Fruit fly (Drosophila melanogaster) whole organism, embryonic: ENCODE results near the gene Sgs5.

ENCODE experiments used
- Atf-2 ChIP-seq: fragments of 200-800 bp; sonication (Bioruptor generic); optimal IDR thresholded peaks from 2 replicates; lab custom pipeline; 2016; ENCODE audit warnings: missing biosample characterization, missing genetic modification characterization
- Atf3 ChIP-seq: fragments of 200-800 bp; sonication (Bioruptor generic); optimal IDR thresholded peaks from 3 replicates; lab custom pipeline; 2016; ENCODE audit warnings: missing biosample characterization, missing genetic modification characterization
- Awh ChIP-seq: fragments of 200-800 bp; sonication (Bioruptor generic); IDR thresholded peaks from 2 replicates; pipeline ENCODE4, ENCODE4 v1.3.6; 2022; ENCODE audit warnings: missing biosample characterization, missing genetic modification characterization
- B-H1 ChIP-seq: fragments of 200-800 bp; sonication (Bioruptor generic); IDR thresholded peaks from 3 replicates; pipeline ENCODE4 v1.3.6; 2022; ENCODE audit warnings: missing biosample characterization, missing genetic modification characterization
- Bdp1 ChIP-seq: fragments of 200-800 bp; sonication (Bioruptor generic); optimal IDR thresholded peaks from 3 replicates; lab custom pipeline; 2016; ENCODE audit warnings: missing biosample characterization, missing genetic modification characterization
- CG1024 ChIP-seq: fragments of 200-800 bp; sonication (Bioruptor generic); IDR thresholded peaks from 2 replicates; pipeline ENCODE4 v1.3.6; 2022; ENCODE audit warnings: missing biosample characterization, missing genetic modification characterization
- CG11695 ChIP-seq: fragments of 200-800 bp; sonication (Bioruptor generic); IDR thresholded peaks from 3 replicates; pipeline ENCODE4 v1.3.6; 2022; ENCODE audit warnings: missing biosample characterization, missing genetic modification characterization
- CG12659 ChIP-seq: fragments of 200-800 bp; sonication (Bioruptor generic); optimal IDR thresholded peaks from 3 replicates; lab custom pipeline; 2017; ENCODE audit warnings: mild to moderate bottlenecking, missing biosample characterization, missing genetic modification reagents, missing genetic modification characterization
- CG13624 ChIP-seq: fragments of 200-800 bp; sonication (Bioruptor generic); optimal IDR thresholded peaks from 2 replicates; lab custom pipeline; 2016; ENCODE audit warnings: missing biosample characterization, missing genetic modification characterization
- CG13775 ChIP-seq: fragments of 200-800 bp; sonication (Bioruptor generic); optimal IDR thresholded peaks from 3 replicates; lab custom pipeline; 2017; ENCODE audit warnings: missing biosample characterization, mild to moderate bottlenecking, missing genetic modification characterization
- CG1602 ChIP-seq: fragments of 200-800 bp; sonication (Bioruptor generic); optimal IDR thresholded peaks from 3 replicates; lab custom pipeline; 2016; ENCODE audit warnings: missing biosample characterization, missing genetic modification characterization
- CG17612 ChIP-seq: fragments of 200-800 bp; sonication (Bioruptor generic); IDR thresholded peaks from 2 replicates; pipeline ENCODE4 v1.3.6; 2022; ENCODE audit warnings: missing biosample characterization, missing genetic modification characterization
- CG17912 ChIP-seq: fragments of 200-800 bp; sonication (Bioruptor generic); optimal IDR thresholded peaks from 2 replicates; lab custom pipeline; 2018; ENCODE audit warnings: missing biosample characterization, mild to moderate bottlenecking, missing genetic modification characterization
- CG18011 ChIP-seq: fragments of 200-800 bp; sonication (Bioruptor generic); optimal IDR thresholded peaks from 2 replicates; lab custom pipeline; 2017; ENCODE audit warnings: missing biosample characterization, missing genetic modification characterization, mild to moderate bottlenecking, moderate library complexity, missing genotype
- CG18764 ChIP-seq: fragments of 200-800 bp; sonication (Bioruptor generic); optimal IDR thresholded peaks from 3 replicates; lab custom pipeline; 2016; ENCODE audit warnings: missing biosample characterization, missing genetic modification characterization
- CG31441 ChIP-seq: fragments of 200-800 bp; sonication (Bioruptor generic); IDR thresholded peaks from 2 replicates; pipeline ENCODE4 v1.3.6; 2022; ENCODE audit warnings: missing biosample characterization, missing genetic modification characterization
- CG34422 ChIP-seq: fragments of 200-800 bp; sonication (Bioruptor generic); IDR thresholded peaks from 3 replicates; pipeline ENCODE4 v1.3.6; 2022; ENCODE audit warnings: missing biosample characterization, missing genetic modification characterization
- CG4424 ChIP-seq: fragments of 200-800 bp; sonication (Bioruptor generic); optimal IDR thresholded peaks from 3 replicates; lab custom pipeline; 2016; ENCODE audit warnings: missing biosample characterization, missing genetic modification characterization
- CG4730 ChIP-seq: fragments of 200-800 bp; sonication (Bioruptor generic); IDR thresholded peaks from 2 replicates; pipeline ENCODE4 v1.3.6; 2022; ENCODE audit warnings: missing biosample characterization, missing genetic modification characterization
- CG5953 ChIP-seq: fragments of 200-800 bp; sonication (Bioruptor generic); IDR thresholded peaks from 2 replicates; pipeline ENCODE4 v1.3.6; 2022; ENCODE audit warnings: missing biosample characterization, missing genetic modification characterization
- CG6765 ChIP-seq: fragments of 200-800 bp; sonication (Bioruptor generic); optimal IDR thresholded peaks from 3 replicates; lab custom pipeline; 2017; ENCODE audit warnings: missing biosample characterization, mild to moderate bottlenecking, missing genetic modification characterization
- CG7928 ChIP-seq: fragments of 200-800 bp; sonication (Bioruptor generic); optimal IDR thresholded peaks from 2 replicates; lab custom pipeline; 2017; ENCODE audit warnings: missing biosample characterization, mild to moderate bottlenecking, missing genetic modification characterization
- D19A ChIP-seq: fragments of 200-800 bp; optimal IDR thresholded peaks from 3 replicates; lab custom pipeline; 2019; ENCODE audit warnings: missing biosample characterization, mild to moderate bottlenecking, missing genetic modification characterization, moderate library complexity
- Dip2 ChIP-seq: fragments of 200-800 bp; sonication (Bioruptor generic); IDR thresholded peaks from 2 replicates; pipeline ENCODE4 v1.3.6; 2022; ENCODE audit warnings: missing biosample characterization, missing genetic modification characterization
- Doc3 ChIP-seq: fragments of 200-800 bp; sonication (Bioruptor generic); IDR thresholded peaks from 3 replicates; pipeline ENCODE4 v1.3.6; 2022; ENCODE audit warnings: missing biosample characterization, missing genetic modification characterization; ENCODE audit not compliant: partially characterized antibody
- Jarid2 ChIP-seq: fragments of 200-800 bp; sonication (Bioruptor generic); optimal IDR thresholded peaks from 3 replicates; lab custom pipeline; 2017; ENCODE audit warnings: mild to moderate bottlenecking, missing biosample characterization, missing genetic modification reagents, missing genetic modification characterization
- Lhr ChIP-seq: fragments of 200-800 bp; sonication (Bioruptor generic); optimal IDR thresholded peaks from 3 replicates; lab custom pipeline; 2017; ENCODE audit warnings: mild to moderate bottlenecking, missing biosample characterization, missing genetic modification reagents, missing genetic modification characterization
- NfI ChIP-seq: fragments of 200-800 bp; sonication (Bioruptor generic); optimal IDR thresholded peaks from 3 replicates; lab custom pipeline; 2018; ENCODE audit warnings: missing biosample characterization, mild to moderate bottlenecking, missing genetic modification characterization, moderate library complexity
- Spps ChIP-seq: fragments of 200-800 bp; sonication (Bioruptor generic); optimal IDR thresholded peaks from 2 replicates; lab custom pipeline; 2018; ENCODE audit warnings: missing biosample characterization, mild to moderate bottlenecking, missing genetic modification characterization
- TFAM ChIP-seq: fragments of 200-800 bp; sonication (Bioruptor generic); optimal IDR thresholded peaks from 2 replicates; lab custom pipeline; 2017; ENCODE audit warnings: missing biosample characterization, missing genetic modification characterization, inconsistent platforms
- ap ChIP-seq: fragments of 200-800 bp; sonication (Bioruptor generic); IDR thresholded peaks from 2 replicates; pipeline ENCODE4 v1.3.6; 2022; ENCODE audit warnings: missing biosample characterization, missing genetic modification characterization
- bbx ChIP-seq: fragments of 200-800 bp; sonication (Bioruptor generic); IDR thresholded peaks from 2 replicates; pipeline ENCODE4 v1.3.6; 2022; ENCODE audit warnings: missing biosample characterization, missing genetic modification characterization; ENCODE audit not compliant: partially characterized antibody
- caup ChIP-seq: fragments of 200-800 bp; sonication (Bioruptor generic); optimal IDR thresholded peaks from 3 replicates; lab custom pipeline; 2017; ENCODE audit warnings: missing biosample characterization, mild to moderate bottlenecking, missing genetic modification characterization, moderate library complexity; ENCODE audit not compliant: severe bottlenecking
- croc ChIP-seq: fragments of 200-800 bp; sonication (Bioruptor generic); conservative IDR thresholded peaks from 3 replicates; pipeline ENCODE4 v1.3.6; 2022; ENCODE audit warnings: missing biosample characterization, missing genetic modification characterization
- disco-r ChIP-seq: fragments of 200-800 bp; sonication (Bioruptor generic); optimal IDR thresholded peaks from 2 replicates; lab custom pipeline; 2016; ENCODE audit warnings: missing biosample characterization, missing genetic modification characterization
- eyg ChIP-seq: fragments of 200-800 bp; sonication (Bioruptor generic); optimal IDR thresholded peaks from 3 replicates; lab custom pipeline; 2016; ENCODE audit warnings: missing biosample characterization, missing genetic modification characterization
- fd3F ChIP-seq: fragments of 200-800 bp; sonication (Bioruptor generic); optimal IDR thresholded peaks from 2 replicates; lab custom pipeline; 2018; ENCODE audit warnings: missing biosample characterization, mild to moderate bottlenecking, missing genetic modification characterization, moderate library complexity
- grau ChIP-seq: fragments of 200-800 bp; optimal IDR thresholded peaks from 3 replicates; lab custom pipeline; 2019; ENCODE audit warnings: missing biosample characterization, mild to moderate bottlenecking, missing genetic modification characterization, moderate library complexity
- grn ChIP-seq: fragments of 200-800 bp; sonication (Bioruptor generic); optimal IDR thresholded peaks from 3 replicates; lab custom pipeline; 2017; ENCODE audit warnings: missing biosample characterization, missing genetic modification characterization
- lmd ChIP-seq: fragments of 200-800 bp; sonication (Bioruptor generic); IDR thresholded peaks from 2 replicates; pipeline ENCODE4 v1.3.6; 2022; ENCODE audit warnings: missing biosample characterization, missing genetic modification characterization
- nerfin-1 ChIP-seq: fragments of 200-800 bp; sonication (Bioruptor generic); optimal IDR thresholded peaks from 3 replicates; lab custom pipeline; 2019; ENCODE audit warnings: missing biosample characterization, mild to moderate bottlenecking, missing genetic modification characterization, moderate library complexity
- nerfin-2 ChIP-seq: fragments of 200-800 bp; sonication (Bioruptor generic); IDR thresholded peaks from 2 replicates; pipeline ENCODE4 v1.3.6; 2022; ENCODE audit warnings: missing biosample characterization, missing genetic modification characterization; ENCODE audit not compliant: partially characterized antibody
- sens-2 ChIP-seq: fragments of 200-800 bp; sonication (Bioruptor generic); IDR thresholded peaks from 2 replicates; pipeline ENCODE4 v1.3.6; 2022; ENCODE audit warnings: missing biosample characterization, missing genetic modification characterization
- sr ChIP-seq: fragments of 200-800 bp; sonication (Bioruptor generic); IDR thresholded peaks from 3 replicates; pipeline ENCODE4 v1.3.6; 2022; ENCODE audit warnings: missing biosample characterization, missing genetic modification characterization
- ssp ChIP-seq: fragments of 200-800 bp; sonication (Bioruptor generic); IDR thresholded peaks from 2 replicates; pipeline ENCODE4 v1.3.6; 2022; ENCODE audit warnings: missing biosample characterization, missing genetic modification characterization
- tll ChIP-seq, 2 experiments: fragments of 200-800 bp in 1 of 2; fragments of >200 bp in 1 of 2; sonication (Bioruptor generic) in 1 of 2; optimal IDR thresholded peaks; 2 replicates each; lab custom pipeline; 2017 to 2019; ENCODE audit warnings: missing biosample characterization in 2 of 2, missing genetic modification characterization in 2 of 2, mild to moderate bottlenecking in 1 of 2, moderate library complexity in 1 of 2
- trh ChIP-seq: fragments of 200-800 bp; sonication (Bioruptor generic); optimal IDR thresholded peaks from 2 replicates; lab custom pipeline; 2016; ENCODE audit warnings: missing biosample characterization, missing genetic modification characterization
- unpg ChIP-seq: fragments of 200-800 bp; sonication (Bioruptor generic); optimal IDR thresholded peaks from 3 replicates; lab custom pipeline; 2018; ENCODE audit warnings: missing biosample characterization, mild to moderate bottlenecking, missing genetic modification characterization, moderate library complexity
- wor ChIP-seq: fragments of 200-800 bp; sonication (Bioruptor generic); IDR thresholded peaks from 2 replicates; pipeline ENCODE4 v1.3.6; 2022; ENCODE audit warnings: missing biosample characterization, missing genetic modification characterization
- zen2 ChIP-seq: fragments of 200-800 bp; sonication (Bioruptor generic); IDR thresholded peaks from 3 replicates; pipeline ENCODE4 v1.3.6; 2022; ENCODE audit warnings: missing biosample characterization, missing genetic modification characterization; ENCODE audit not compliant: partially characterized antibody

The Sgs5 gene

dm6 chr3R:17550827-17551468, 44.2 kb upstream of the Sgs5 start (continued):
- TF ChIP-seq zen2 (GFP tag; lab: Robert Waterston, UW) (no peak), fd3F (GFP tag; lab: Kevin White, UChicago) (no peak), CG18764 (GFP tag; lab: Kevin White, UChicago) (no peak), Lhr (GFP tag; lab: Kevin White, UChicago) (peak; percentile 49), Awh (no peak), TFAM (GFP tag; lab: Kevin White, UChicago) (no peak), CG11695 (GFP tag; lab: Robert Waterston, UW) (no peak), sens-2 (GFP tag; lab: Robert Waterston, UW) (no peak), bbx (GFP tag; lab: Robert Waterston, UW) (no peak), NfI (GFP tag; lab: Kevin White, UChicago) (peak; percentile 14), CG4730 (GFP tag; lab: Robert Waterston, UW) (no peak), nerfin-2 (no peak), eyg (GFP tag; lab: Kevin White, UChicago) (no peak), Doc3 (GFP tag; lab: Robert Waterston, UW) (no peak), ap (GFP tag; lab: Robert Waterston, UW) (no peak), CG13624 (GFP tag; lab: Kevin White, UChicago) (peak; percentile 28), caup (no peak), ssp (GFP tag; lab: Robert Waterston, UW) (no peak), Atf3 (GFP tag; lab: Kevin White, UChicago) (peak; percentile 15), trh (GFP tag; lab: Kevin White, UChicago) (no peak), CG1602 (GFP tag; lab: Kevin White, UChicago) (peak; percentile 50), Dip2 (GFP tag; lab: Robert Waterston, UW) (no peak), grau (peak; percentile 53), CG13775 (GFP tag; lab: Kevin White, UChicago) (peak; percentile 50), Bdp1 (no peak), CG7928 (GFP tag; lab: Kevin White, UChicago) (no peak), CG18011 (GFP tag; lab: Kevin White, UChicago) (no peak), CG12659 (peak; percentile 8), sr (GFP tag; lab: Robert Waterston, UW) (no peak), CG5953 (GFP tag; lab: Robert Waterston, UW) (0 out of 2 replicates have a peak, but pooled peaks have one; percentile 18), CG1024 (GFP tag; lab: Robert Waterston, UW) (no peak), Jarid2 (GFP tag; lab: Kevin White, UChicago) (no peak), CG34422 (GFP tag; lab: Robert Waterston, UW) (no peak), CG17912 (GFP tag; lab: Kevin White, UChicago) (no peak), unpg (GFP tag; lab: Kevin White, UChicago) (peak; percentile 68), Spps (tag; lab: Kevin White, UChicago) (peak; percentile 40), B-H1 (GFP tag; lab: Robert Waterston, UW) (no peak), Atf-2 (GFP tag; lab: Kevin White, UChicago) (peak; percentile 49), D19A (tag; lab: Kevin White, UChicago) (peak; percentile 61), CG6765 (GFP tag; lab: Kevin White, UChicago) (no peak), wor (GFP tag; lab: Robert Waterston, UW) (no peak), grn (GFP tag; lab: Kevin White, UChicago) (no peak), CG4424 (GFP tag; lab: Kevin White, UChicago) (peak; percentile 50), nerfin-1 (peak; percentile 45), CG31441 (peak; percentile 55), lmd (GFP tag; lab: Robert Waterston, UW) (peak; percentile 32; the same call in 1 of the 2 replicates), disco-r (no peak), CG17612 (GFP tag; lab: Robert Waterston, UW) (no peak), tll (GFP tag; optimal IDR thresholded peaks at IDR 0.05; lab: Kevin White, UChicago) (peak in 1 of 2 experiments; percentile 47), croc (GFP tag; lab: Robert Waterston, UW) (no peak; the same call in 2 of the 3 replicates)
